Worm (Caenorhabditis elegans) whole organism, late embryonic: Measurements from ENCODE around the gene B0361.14.

Experiments used
- ama-1 ChIP-seq: fragments of 150-350 bp; optimal IDR thresholded peaks from 2 replicates; lab custom pipeline; 2014
- ceh-30 ChIP-seq: fragments of 150-350 bp; optimal IDR thresholded peaks from 2 replicates; lab custom pipeline; 2014; ENCODE audit warnings: missing biosample characterization, missing genetic modification characterization
- ceh-34 ChIP-seq: sonication (generic microtip); optimal IDR thresholded peaks from 2 replicates; lab custom pipeline; 2016; ENCODE audit warnings: mild to moderate bottlenecking, missing genetic modification characterization, missing compliant biosample characterization
- eyg-1 ChIP-seq: sonication (generic microtip); optimal IDR thresholded peaks from 2 replicates; lab custom pipeline; 2016; ENCODE audit warnings: missing genotype, missing genetic modification characterization, missing compliant biosample characterization
- fkh-6 ChIP-seq: sonication (generic microtip); optimal IDR thresholded peaks from 2 replicates; lab custom pipeline; 2016; ENCODE audit warnings: missing genetic modification characterization, missing compliant biosample characterization
- nhr-11 ChIP-seq: fragments of 150-350 bp; optimal IDR thresholded peaks from 2 replicates; lab custom pipeline; 2014; ENCODE audit warnings: missing biosample characterization, missing genetic modification characterization
- pat-9 ChIP-seq: fragments of 200-800 bp; sonication (Bioruptor generic); optimal IDR thresholded peaks from 2 replicates; lab custom pipeline; 2018; ENCODE audit warnings: mild to moderate bottlenecking, missing genetic modification characterization, moderate library complexity, missing compliant biosample characterization
- pha-4 ChIP-seq: fragments of 150-350 bp; optimal IDR thresholded peaks from 2 replicates; lab custom pipeline; 2018; ENCODE audit warnings: missing biosample characterization, missing genetic modification reagents, missing genetic modification characterization
- sdc-2 ChIP-seq: sonication (generic microtip); optimal IDR thresholded peaks from 2 replicates; lab custom pipeline; 2016; ENCODE audit warnings: missing genotype, missing genetic modification characterization, missing compliant biosample characterization
- sox-4 ChIP-seq: sonication (generic microtip); optimal IDR thresholded peaks from 2 replicates; lab custom pipeline; 2017; ENCODE audit warnings: mild to moderate bottlenecking, missing genetic modification characterization, inconsistent platforms, missing compliant biosample characterization
- unc-55 ChIP-seq: sonication (generic microtip); optimal IDR thresholded peaks from 2 replicates; lab custom pipeline; 2017; ENCODE audit warnings: missing biosample characterization, missing genetic modification reagents, missing genetic modification characterization

ce11 chrIII:7292569-7292968, 6.8 kb downstream of the B0361.14 start:
- no peak for TF ChIP-seq ceh-30 (tag; lab: Kevin White, UChicago)
- no peak for TF ChIP-seq pat-9 (tag; lab: Kevin White, UChicago)
- peak; percentile 10 for TF ChIP-seq unc-55 (GFP tag; lab: Kevin White, UChicago)
- no peak for TF ChIP-seq nhr-11 (tag; lab: Kevin White, UChicago)
- no peak for TF ChIP-seq ceh-34
- TF ChIP-seq pha-4 (tag; lab: Kevin White, UChicago), result no peak
- no peak for TF ChIP-seq eyg-1 (tag; lab: Kevin White, UChicago)
- TF ChIP-seq fkh-6 (tag; lab: Kevin White, UChicago), result no peak
- TF ChIP-seq sdc-2 (tag; lab: Kevin White, UChicago), result no peak
- TF ChIP-seq ama-1, result no peak
- TF ChIP-seq sox-4 (tag; lab: Kevin White, UChicago), result no peak
